Worm (Caenorhabditis elegans): Measurements from ENCODE around the gene ZK632.2.

ZK632.2 gene

ce11 chrIII:9783133-9783590 is 15.7 kb upstream of the ZK632.2 start (continued):
- TF ChIP-seq nhr-10 (tag; optimal IDR thresholded peaks at IDR 0.05) (no peak), nhr-76 (tag; optimal IDR thresholded peaks at IDR 0.05) (no peak), nhr-42 (GFP tag; IDR thresholded peaks at IDR 0.05) (no peak)

- TF ChIP-seq pqm-1 (tag; optimal IDR thresholded peaks at IDR 0.05) = peak; percentile 88
- no peak for TF ChIP-seq saeg-2 (GFP tag; IDR thresholded peaks at IDR 0.05)
- TF ChIP-seq ces-1 (GFP tag; optimal IDR thresholded peaks at IDR 0.05) = no peak
- TF ChIP-seq zip-11 (GFP tag; IDR thresholded peaks at IDR 0.05) = no peak
- TF ChIP-seq T20F7.1 (GFP tag; optimal IDR thresholded peaks at IDR 0.05) = peak; percentile 5
- TF ChIP-seq nhr-111 (GFP tag; optimal IDR thresholded peaks at IDR 0.05) = no peak
- TF ChIP-seq dmd-6 (GFP tag; IDR thresholded peaks at IDR 0.05) = peak; percentile 74
- peak; percentile 17 for TF ChIP-seq nhr-77 (tag; optimal IDR thresholded peaks at IDR 0.05)
- TF ChIP-seq daf-16 (GFP tag; optimal IDR thresholded peaks at IDR 0.05) = no peak
- TF ChIP-seq daf-16 (tag; optimal IDR thresholded peaks at IDR 0.05) = peak; percentile 33
- TF ChIP-seq ZK337.2 (GFP tag; IDR thresholded peaks at IDR 0.05) = no peak
- no peak for TF ChIP-seq dpl-1 (GFP tag; optimal IDR thresholded peaks at IDR 0.05)
- peak in 1 of 2 experiments; percentile 10 for TF ChIP-seq lsy-2 (tag; optimal IDR thresholded peaks at IDR 0.05)
- no peak for TF ChIP-seq fkh-10 (GFP tag; optimal IDR thresholded peaks at IDR 0.05)
- TF ChIP-seq dve-1 (tag; optimal IDR thresholded peaks at IDR 0.05; ENCODE audit: insufficient read depth) = peak; percentile 54
- TF ChIP-seq lin-38 (GFP tag; IDR thresholded peaks at IDR 0.05) = 0 out of 2 replicates have a peak, but pooled peaks have one; percentile 31
- TF ChIP-seq nhr-28 (tag; optimal IDR thresholded peaks at IDR 0.05) = peak; percentile 40
Measured at ce11 chrIII:9786776-9787175, 12.1 kb upstream of the ZK632.2 start.

- TF ChIP-seq unc-62 (GFP tag; optimal IDR thresholded peaks at IDR 0.05 in 1 of 2) (no peak), unc-62 (tag; optimal IDR thresholded peaks at IDR 0.05) (no peak), hmg-1.1 (GFP tag; IDR thresholded peaks at IDR 0.05) (no peak), lin-15B (tag; optimal IDR thresholded peaks at IDR 0.05) (no peak), egl-27 (tag; optimal IDR thresholded peaks at IDR 0.05) (no peak), mxl-3 (GFP tag; optimal IDR thresholded peaks at IDR 0.05) (no peak), saeg-2 (GFP tag; IDR thresholded peaks at IDR 0.05) (no peak), lin-13 (GFP tag; optimal IDR thresholded peaks at IDR 0.05) (no peak)
Measured at ce11 chrIII:9789083-9789482, 9.8 kb upstream of the ZK632.2 start.

ce11 chrIII:9789607-9790073 is 9.3 kb upstream of the ZK632.2 start, which contains the start of gene R10E11.5:
Gene R10E11.5 (minus strand): TSS chrIII:9789657.
- TF ChIP-seq ceh-62 (tag; optimal IDR thresholded peaks at IDR 0.05) (no peak), nhr-11 (tag; optimal IDR thresholded peaks at IDR 0.05) (no peak), ZK337.2 (GFP tag; IDR thresholded peaks at IDR 0.05) (no peak)

ce11 chrIII:9793592-9794417 is 5.1 kb upstream of the ZK632.2 start, which contains the start of the genes R10E11.9 and mcm-6:
Gene R10E11.9 (minus strand): TSS chrIII:9793642.
Gene mcm-6 (plus strand): TSS chrIII:9794367.
- TF ChIP-seq ama-1 (optimal IDR thresholded peaks at IDR 0.05) = no peak
- no peak for TF ChIP-seq lsy-2 (tag; optimal IDR thresholded peaks at IDR 0.05)
- TF ChIP-seq lin-1 (GFP tag; IDR thresholded peaks at IDR 0.05) = no peak
- TF ChIP-seq ceh-82 (tag; optimal IDR thresholded peaks at IDR 0.05) = no peak
- TF ChIP-seq mep-1 (tag; optimal IDR thresholded peaks at IDR 0.05) = no peak
- no peak for TF ChIP-seq lin-29 (GFP tag; IDR thresholded peaks at IDR 0.05)
- no peak for TF ChIP-seq mdl-1 (tag; optimal IDR thresholded peaks at IDR 0.05)
- TF ChIP-seq pha-4 (GFP tag; IDR thresholded peaks at IDR 0.05) = no peak
- no peak for TF ChIP-seq pha-4 (tag; optimal IDR thresholded peaks at IDR 0.05)
- no peak for TF ChIP-seq madf-9 (GFP tag; conservative IDR thresholded peaks at IDR 0.05)
- no peak for TF ChIP-seq daf-16 (GFP tag; optimal IDR thresholded peaks at IDR 0.05)
- TF ChIP-seq daf-16 (tag; optimal IDR thresholded peaks at IDR 0.05) = peak; percentile 23
- TF ChIP-seq madf-5 (GFP tag; IDR thresholded peaks at IDR 0.05) = no peak
- TF ChIP-seq ZK546.5 (tag; optimal IDR thresholded peaks at IDR 0.05) = no peak
- no peak for TF ChIP-seq spr-1 (tag; optimal IDR thresholded peaks at IDR 0.05)
- no peak for TF ChIP-seq fos-1 (tag; optimal IDR thresholded peaks at IDR 0.05)
- TF ChIP-seq unc-130 (GFP tag; optimal IDR thresholded peaks at IDR 0.05) = peak; percentile 62
- TF ChIP-seq aly-2 (tag; optimal IDR thresholded peaks at IDR 0.05) = no peak
- TF ChIP-seq dpl-1 (GFP tag; optimal IDR thresholded peaks at IDR 0.05) = peak; percentile 79
- no peak for TF ChIP-seq mxl-2 (GFP tag; conservative IDR thresholded peaks at IDR 0.05)

Measured in whole organism, L4 larva.